Fruit fly (Drosophila melanogaster) S2 (cell line): ENCODE results near the gene Dred.

ENCODE experiments used
- CG8478 ChIP-seq: fragments of >200 bp; optimal IDR thresholded peaks from 2 replicates; lab custom pipeline; 2018
- CTCF ChIP-seq, 2 experiments: fragments of >200 bp; optimal IDR thresholded peaks; 2 replicates each; lab custom pipeline; 2018

- TF ChIP-seq CG8478 (no peak), CTCF (optimal IDR thresholded peaks at IDR 0.05; lab: Kevin White, UChicago) (no peak)
Observed at dm6 chr3L:19497135-19497534, 46.9 kb downstream of the Dred start.
